Worm (Caenorhabditis elegans) whole organism, late embryonic: Measurements from ENCODE around the gene flp-6.

Experiments
- elt-4 ChIP-seq: sonication (generic microtip); optimal IDR thresholded peaks from 2 replicates; lab custom pipeline; 2016; ENCODE audit warnings: missing genetic modification characterization, missing compliant biosample characterization
- sox-4 ChIP-seq: sonication (generic microtip); optimal IDR thresholded peaks from 2 replicates; lab custom pipeline; 2017; ENCODE audit warnings: mild to moderate bottlenecking, missing genetic modification characterization, inconsistent platforms, missing compliant biosample characterization
- tbx-2 ChIP-seq: sonication (generic microtip); optimal IDR thresholded peaks from 2 replicates; lab custom pipeline; 2016; ENCODE audit warnings: missing genetic modification characterization, missing compliant biosample characterization
- ttx-3 ChIP-seq: sonication (generic microtip); optimal IDR thresholded peaks from 2 replicates; lab custom pipeline; 2016; ENCODE audit warnings: missing genetic modification reagents, missing genetic modification characterization, missing compliant biosample characterization
- unc-3 ChIP-seq, 2 experiments: fragments of 200-800 bp in 1 of 2; sonication (Bioruptor generic) in 1 of 2; sonication (generic microtip) in 1 of 2; conservative IDR thresholded peaks in 1 of 2; optimal IDR thresholded peaks in 1 of 2; 2 replicates each; pipeline versions ENCODE4 v1.3.6 to Lab custom; 2016 to 2022; ENCODE audit warnings: missing compliant biosample characterization in 2 of 2, missing genetic modification characterization in 2 of 2, missing genetic modification reagents in 1 of 2

DNA sequence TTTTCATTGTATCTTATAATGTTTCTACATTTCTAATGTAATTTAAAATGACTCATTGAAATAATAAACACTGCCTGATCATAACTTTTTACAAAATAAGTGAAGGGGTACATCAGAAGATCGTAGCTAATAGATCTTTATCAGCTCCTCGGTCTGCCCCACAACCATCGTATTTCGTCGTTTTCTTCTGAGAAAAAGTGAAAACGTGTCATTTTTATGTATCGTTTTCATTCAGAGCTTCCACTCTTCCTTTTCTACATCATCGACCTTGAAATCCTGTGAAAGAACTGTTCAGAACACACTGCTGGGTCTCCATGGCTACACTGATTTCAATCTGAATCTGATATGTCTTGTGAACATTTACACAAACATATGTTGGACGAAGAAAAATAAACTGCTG, 27.5 kb downstream of the flp-6 start:
- no peak for TF ChIP-seq ttx-3 (tag; lab: Kevin White, UChicago)
- no peak for TF ChIP-seq sox-4 (tag; lab: Kevin White, UChicago)
- no peak for TF ChIP-seq unc-3 (GFP tag; conservative IDR thresholded peaks at IDR 0.05; lab: Robert Waterston, UW)
- no peak for TF ChIP-seq unc-3 (tag; optimal IDR thresholded peaks at IDR 0.05; lab: Kevin White, UChicago)
- no peak for TF ChIP-seq tbx-2 (tag; lab: Kevin White, UChicago)
- no peak for TF ChIP-seq elt-4
